Fruit fly (Drosophila melanogaster): ENCODE data around the gene Arfrp1.

Gene Arfrp1

DNA sequence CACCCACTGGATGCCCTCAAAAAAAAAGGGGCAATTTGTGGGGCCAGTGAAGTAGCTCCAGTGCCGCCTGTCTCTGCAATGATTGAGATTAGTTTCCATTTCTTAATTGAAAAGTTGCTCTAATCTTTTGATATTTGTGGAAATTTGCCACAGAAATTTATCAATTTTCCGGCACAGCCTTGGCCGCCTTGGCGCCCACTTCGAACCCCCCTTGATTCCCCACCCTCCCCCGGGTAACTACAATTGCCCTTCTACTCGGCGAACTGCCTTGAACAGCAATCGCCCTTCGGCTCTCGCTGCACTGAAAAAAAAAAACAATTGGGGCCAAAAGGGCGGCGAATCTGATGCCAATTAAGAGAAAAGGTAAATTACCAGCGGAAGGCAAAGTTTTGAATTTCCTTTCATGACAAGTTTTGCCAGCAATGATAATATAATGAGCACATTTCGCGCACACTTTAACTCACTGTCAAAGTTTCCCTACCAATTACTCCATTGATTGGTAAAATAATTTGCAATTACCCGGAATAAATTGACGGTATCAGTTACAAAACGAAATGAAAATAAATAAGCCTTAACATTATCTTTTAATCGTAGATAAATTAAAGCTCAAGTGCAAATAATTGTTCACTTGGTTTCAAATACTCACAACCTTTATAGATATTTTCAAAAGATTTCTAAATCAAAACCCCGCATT is 12.9 kb downstream of the Arfrp1 start (continued):
- no peak for TF ChIP-seq Bgb (GFP tag; IDR thresholded peaks at IDR 0.05; ENCODE audit: partially characterized antibody)
- TF ChIP-seq CG2202 (tag; optimal IDR thresholded peaks at IDR 0.05) = no peak
- no peak for TF ChIP-seq CG4282 (GFP tag; optimal IDR thresholded peaks at IDR 0.05)
- no peak for TF ChIP-seq dm (GFP tag; optimal IDR thresholded peaks at IDR 0.05)
- peak; percentile 80 for TF ChIP-seq Ets65A (GFP tag)
- TF ChIP-seq CG31441 (GFP tag; IDR thresholded peaks at IDR 0.05) = peak; percentile 35; the same call in 1 of the 2 replicates
- no peak for TF ChIP-seq en (GFP tag; optimal IDR thresholded peaks at IDR 0.05)
- no peak for TF ChIP-seq ato (GFP tag; IDR thresholded peaks at IDR 0.05; ENCODE audit: partially characterized antibody)
- no peak for TF ChIP-seq Bdp1 (GFP tag; optimal IDR thresholded peaks at IDR 0.05)
- TF ChIP-seq CG7745 (tag; optimal IDR thresholded peaks at IDR 0.05) = no peak
- TF ChIP-seq usp (GFP tag; optimal IDR thresholded peaks at IDR 0.05) = no peak
- TF ChIP-seq CG34376 (GFP tag; optimal IDR thresholded peaks at IDR 0.05) = no peak
- TF ChIP-seq danr (GFP tag; IDR thresholded peaks at IDR 0.05) = no peak
- TF ChIP-seq Hand (GFP tag; optimal IDR thresholded peaks at IDR 0.05) = peak; percentile 11
- peak in 1 of 2 experiments; percentile 18 for TF ChIP-seq bsh (GFP tag; optimal IDR thresholded peaks at IDR 0.05)
- TF ChIP-seq hth (optimal IDR thresholded peaks at IDR 0.05) = no peak
- no peak for TF ChIP-seq Dbx (GFP tag; IDR thresholded peaks at IDR 0.05)
- TF ChIP-seq CG4617 (GFP tag; optimal IDR thresholded peaks at IDR 0.05; ENCODE audit: borderline replicate concordance) = no peak
- TF ChIP-seq H15 (GFP tag; IDR thresholded peaks at IDR 0.05) = no peak
- TF ChIP-seq B-H1 (GFP tag; IDR thresholded peaks at IDR 0.05) = no peak
- TF ChIP-seq chif (GFP tag; optimal IDR thresholded peaks at IDR 0.05) = peak in 1 of 2 experiments; percentile 21
- TF ChIP-seq CG8478 (optimal IDR thresholded peaks at IDR 0.05) = no peak
- TF ChIP-seq CG9437 (GFP tag; optimal IDR thresholded peaks at IDR 0.05) = no peak
- no peak for TF ChIP-seq CG1792 (GFP tag; optimal IDR thresholded peaks at IDR 0.05)
- no peak for TF ChIP-seq kay (GFP tag; optimal IDR thresholded peaks at IDR 0.05)
- TF ChIP-seq Adf1 (GFP tag; IDR thresholded peaks at IDR 0.05) = no peak
- no peak for TF ChIP-seq Ravus (GFP tag; IDR thresholded peaks at IDR 0.05)
- TF ChIP-seq CG11696 (GFP tag; IDR thresholded peaks at IDR 0.05) = no peak
- no peak for TF ChIP-seq Dad (GFP tag; optimal IDR thresholded peaks at IDR 0.05)
- peak; percentile 12 for TF ChIP-seq pb (GFP tag; optimal IDR thresholded peaks at IDR 0.05)
- peak; percentile 33 for TF ChIP-seq CG3281 (GFP tag; optimal IDR thresholded peaks at IDR 0.05)
- TF ChIP-seq CG8944 (GFP tag; optimal IDR thresholded peaks at IDR 0.05) = no peak
- no peak for TF ChIP-seq CG6765 (GFP tag; optimal IDR thresholded peaks at IDR 0.05)
- TF ChIP-seq Six4 (GFP tag; optimal IDR thresholded peaks at IDR 0.05) = no peak
- TF ChIP-seq trem (tag; optimal IDR thresholded peaks at IDR 0.05) = no peak
- TF ChIP-seq nmo (GFP tag; optimal IDR thresholded peaks at IDR 0.05) = peak; percentile 53
- TF ChIP-seq CG2120 (GFP tag; optimal IDR thresholded peaks at IDR 0.05) = peak; percentile 30
- peak; percentile 32; the same call in 1 of the 2 replicates for TF ChIP-seq sisA (GFP tag; IDR thresholded peaks at IDR 0.05)
- no peak for TF ChIP-seq mld (GFP tag; IDR thresholded peaks at IDR 0.05; ENCODE audit: partially characterized antibody)
- TF ChIP-seq CG14667 (GFP tag; IDR thresholded peaks at IDR 0.05) = no peak
- no peak for TF ChIP-seq tll (GFP tag; optimal IDR thresholded peaks at IDR 0.05)
- no peak for TF ChIP-seq cad (GFP tag; optimal IDR thresholded peaks at IDR 0.05)
- no peak for TF ChIP-seq HLH3B (GFP tag; IDR thresholded peaks at IDR 0.05)
- no peak for TF ChIP-seq B-H2 (GFP tag; optimal IDR thresholded peaks at IDR 0.05)
- no peak for TF ChIP-seq cato (GFP tag; optimal IDR thresholded peaks at IDR 0.05; ENCODE audit: borderline replicate concordance)
- no peak for TF ChIP-seq CG3407 (GFP tag; optimal IDR thresholded peaks at IDR 0.05)
- TF ChIP-seq tup (GFP tag; optimal IDR thresholded peaks at IDR 0.05) = no peak
- TF ChIP-seq BEAF-32 (GFP tag; optimal IDR thresholded peaks at IDR 0.05) = no peak
- TF ChIP-seq Gug (GFP tag; IDR thresholded peaks at IDR 0.05) = no peak
- peak; percentile 24 for TF ChIP-seq Hmr (GFP tag; optimal IDR thresholded peaks at IDR 0.05)
- TF ChIP-seq phol (tag; optimal IDR thresholded peaks at IDR 0.05) = peak; percentile 46

Measured in whole organism, embryonic.